Fruit fly (Drosophila melanogaster): ENCODE data around the gene Srp14.

Srp14 gene

DNA sequence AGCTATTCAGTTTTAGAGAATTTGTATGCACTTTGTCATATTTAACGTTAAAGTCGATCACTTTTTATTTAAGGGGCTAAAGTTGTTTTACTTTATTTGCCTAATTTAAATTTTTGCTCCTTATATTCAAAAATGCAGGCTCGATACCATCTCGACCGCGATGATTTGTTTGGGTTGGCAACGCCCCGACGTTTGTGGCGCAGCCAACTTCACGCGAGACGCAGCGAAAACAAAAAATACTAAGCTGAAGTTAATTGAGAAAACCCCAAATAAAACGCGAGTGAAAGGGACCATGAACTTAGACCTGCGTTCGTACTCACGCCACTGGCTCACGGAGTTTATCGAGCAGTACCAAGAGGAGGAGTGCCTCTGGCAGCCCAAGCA lies 21.8 kb upstream of the Srp14 start:
- TF ChIP-seq CG8478 (optimal IDR thresholded peaks at IDR 0.05) (no peak), psq (optimal IDR thresholded peaks at IDR 0.05) (no peak), EcR (GFP tag; optimal IDR thresholded peaks at IDR 0.05) (no peak), pan (optimal IDR thresholded peaks at IDR 0.05) (no peak), usp (GFP tag; optimal IDR thresholded peaks at IDR 0.05) (no peak), Dll (optimal IDR thresholded peaks at IDR 0.05) (no peak)

DNA sequence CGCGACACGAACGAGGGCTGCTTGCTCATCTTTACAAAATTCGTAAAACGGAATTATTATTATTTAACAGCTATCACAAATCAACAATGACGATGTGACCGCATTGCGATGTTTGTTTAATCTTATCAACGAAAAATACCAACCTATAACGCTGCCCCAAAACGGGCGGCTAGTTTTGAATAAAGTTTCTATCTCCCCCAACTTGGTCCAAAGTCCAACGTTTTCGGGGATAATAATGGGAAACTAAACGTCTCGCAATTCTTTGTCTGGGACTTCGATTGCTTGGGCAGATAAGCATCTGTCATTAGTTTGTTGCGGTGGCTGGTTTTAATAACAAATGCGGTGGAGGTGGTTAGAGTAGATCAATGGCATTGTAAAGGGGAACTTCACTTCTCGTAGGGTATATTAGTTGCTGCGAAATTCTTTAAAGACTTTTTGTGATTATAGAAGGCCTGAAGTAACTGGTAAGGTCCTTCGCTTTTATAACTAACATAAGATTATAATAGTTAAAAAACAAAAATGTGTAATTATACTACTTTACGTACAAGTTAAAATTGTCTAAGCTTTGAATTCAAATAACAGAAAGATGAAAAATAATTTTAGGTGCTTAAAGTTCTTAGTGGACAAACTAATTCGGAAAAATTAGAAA lies 19.8 kb upstream of the Srp14 start, which contains the start of gene CG15922:
Gene CG15922 (minus strand): TSS at position 262 of the 649 bp plus-strand sequence.
- TF ChIP-seq usp (GFP tag; optimal IDR thresholded peaks at IDR 0.05) = no peak
- no peak for TF ChIP-seq Dll (optimal IDR thresholded peaks at IDR 0.05)
- no peak for TF ChIP-seq pan (optimal IDR thresholded peaks at IDR 0.05)

DNA sequence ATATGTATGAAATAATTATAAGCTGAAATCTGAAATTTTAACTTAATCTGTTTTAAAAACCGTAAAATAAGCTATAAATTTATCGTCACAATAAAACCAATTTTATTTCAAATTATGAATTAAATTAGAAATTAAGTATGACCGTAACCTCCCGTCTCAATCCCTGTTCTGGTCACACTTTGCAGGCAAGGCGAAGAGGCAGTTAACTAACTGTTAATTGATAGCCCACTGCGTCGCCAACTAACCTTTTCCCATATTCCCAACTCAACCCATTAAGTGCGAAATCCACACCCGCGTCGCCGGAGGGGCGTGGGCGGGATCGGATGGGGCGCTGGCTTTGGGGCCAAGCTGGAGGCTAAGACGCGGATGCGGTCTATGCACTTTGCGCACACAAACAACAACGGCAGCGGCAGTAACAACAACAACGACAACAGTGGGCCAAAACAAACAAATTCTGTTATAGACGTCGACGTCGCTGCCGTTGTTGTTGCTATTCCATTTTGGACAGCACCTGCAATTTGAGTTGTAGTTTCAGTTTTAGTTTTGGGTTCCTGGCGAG lies 19.2 kb upstream of the Srp14 start, which contains the start of gene CG5191:
Gene CG5191 (plus strand): TSS at position 198 of the 559 bp plus-strand sequence.
- no peak for TF ChIP-seq EcR (GFP tag; optimal IDR thresholded peaks at IDR 0.05)
- no peak for TF ChIP-seq pan (optimal IDR thresholded peaks at IDR 0.05)
- TF ChIP-seq psq (optimal IDR thresholded peaks at IDR 0.05) = no peak
- TF ChIP-seq CG8478 (optimal IDR thresholded peaks at IDR 0.05) = no peak

DNA sequence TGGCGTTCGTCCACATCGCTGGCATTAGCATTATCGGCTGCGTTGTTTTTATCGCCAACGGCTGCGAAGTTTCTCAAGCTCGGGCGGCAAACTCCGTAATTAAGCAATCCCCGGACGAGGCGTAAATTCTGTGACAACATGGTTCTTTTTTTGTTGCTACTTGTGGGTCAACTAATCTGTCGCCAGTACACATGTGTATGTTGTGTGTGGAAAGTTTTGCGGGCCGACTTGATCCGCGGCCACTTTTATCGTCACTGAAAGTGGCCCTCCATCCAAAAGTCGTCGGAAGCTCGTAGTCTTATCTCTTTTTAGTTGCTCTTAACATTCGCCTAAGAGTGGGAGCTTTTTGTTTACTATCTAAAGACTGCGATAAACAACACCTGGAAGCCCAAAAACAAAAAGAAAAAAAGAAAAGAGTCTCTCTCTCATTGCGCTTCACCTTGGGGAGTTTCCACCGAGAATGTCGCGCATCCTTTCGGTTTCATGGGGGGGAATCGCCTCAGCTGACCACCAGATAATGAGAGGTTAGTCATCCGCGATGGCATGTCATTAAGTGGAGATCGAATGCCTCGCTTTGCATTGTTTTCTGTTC lies 16.0 kb upstream of the Srp14 start, which contains the start of gene CG10877:
Gene CG10877 (minus strand): TSS at position 238 of the 592 bp plus-strand sequence.
- no peak for TF ChIP-seq Dll (optimal IDR thresholded peaks at IDR 0.05)
- no peak for TF ChIP-seq usp (GFP tag; optimal IDR thresholded peaks at IDR 0.05)
- no peak for TF ChIP-seq pan (optimal IDR thresholded peaks at IDR 0.05)
- TF ChIP-seq CG8478 (optimal IDR thresholded peaks at IDR 0.05) = no peak
- no peak for TF ChIP-seq psq (optimal IDR thresholded peaks at IDR 0.05)
- TF ChIP-seq EcR (GFP tag; optimal IDR thresholded peaks at IDR 0.05) = no peak

DNA sequence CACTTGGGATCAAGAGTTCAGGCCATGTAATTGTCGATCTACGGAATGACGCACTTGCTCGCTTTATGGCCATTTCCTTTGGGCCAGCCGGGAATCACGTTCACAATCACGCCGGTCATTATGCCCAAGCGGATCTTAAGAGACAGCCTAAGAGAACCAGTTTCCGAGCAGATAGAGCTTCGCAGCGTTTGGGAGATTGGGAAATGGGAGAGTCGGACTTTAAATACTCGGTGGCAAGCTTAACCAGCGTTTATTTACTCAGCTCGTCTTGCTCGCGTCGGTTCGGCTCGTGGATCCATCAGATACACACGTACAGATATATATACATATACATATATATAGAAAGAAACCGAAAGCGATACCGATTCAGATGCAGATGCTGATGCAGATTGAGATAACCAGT lies 14.4 kb upstream of the Srp14 start:
- TF ChIP-seq usp (GFP tag; optimal IDR thresholded peaks at IDR 0.05) (no peak), CG8478 (optimal IDR thresholded peaks at IDR 0.05) (no peak), EcR (GFP tag; optimal IDR thresholded peaks at IDR 0.05) (no peak), Dll (optimal IDR thresholded peaks at IDR 0.05) (peak; percentile 20), pan (optimal IDR thresholded peaks at IDR 0.05) (no peak), psq (optimal IDR thresholded peaks at IDR 0.05) (no peak)

DNA sequence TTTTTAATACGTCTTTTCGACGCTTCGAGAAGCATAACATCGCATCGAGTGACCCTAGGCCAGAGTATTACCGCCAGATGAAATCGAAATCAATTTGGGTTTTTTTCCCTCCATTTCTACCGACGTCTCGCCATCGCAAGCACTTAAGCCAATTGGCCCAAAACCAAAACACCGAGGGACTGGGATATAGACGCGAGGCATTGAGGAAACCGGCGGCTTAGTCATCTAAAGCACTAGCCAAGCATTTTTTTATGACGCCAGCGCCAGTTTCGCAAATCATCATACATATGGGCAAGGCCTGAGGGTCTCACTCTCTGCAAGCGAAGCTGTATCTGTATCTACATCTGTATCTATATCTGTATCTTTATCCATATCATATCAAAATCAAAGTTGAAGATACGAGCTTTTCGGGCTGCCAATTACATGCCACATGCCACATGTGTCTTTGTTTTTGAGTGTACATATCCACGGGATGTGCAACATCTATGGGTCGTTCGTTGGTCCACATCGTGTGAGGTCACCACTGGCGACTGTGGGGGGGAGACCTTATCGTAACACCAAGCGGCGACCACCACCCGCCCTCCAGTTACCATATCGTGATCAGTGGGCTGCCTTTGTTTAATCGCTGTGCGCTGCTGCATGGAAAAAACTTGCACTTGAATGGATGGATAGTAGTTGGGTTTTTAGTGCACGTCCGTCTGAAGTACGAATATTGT lies 12.2 kb upstream of the Srp14 start:
- no peak for TF ChIP-seq Dll (optimal IDR thresholded peaks at IDR 0.05)
- no peak for TF ChIP-seq pan (optimal IDR thresholded peaks at IDR 0.05)
- no peak for TF ChIP-seq EcR (GFP tag; optimal IDR thresholded peaks at IDR 0.05)
- TF ChIP-seq psq (optimal IDR thresholded peaks at IDR 0.05) = no peak
- TF ChIP-seq usp (GFP tag; optimal IDR thresholded peaks at IDR 0.05) = no peak
- no peak for TF ChIP-seq CG8478 (optimal IDR thresholded peaks at IDR 0.05)

DNA sequence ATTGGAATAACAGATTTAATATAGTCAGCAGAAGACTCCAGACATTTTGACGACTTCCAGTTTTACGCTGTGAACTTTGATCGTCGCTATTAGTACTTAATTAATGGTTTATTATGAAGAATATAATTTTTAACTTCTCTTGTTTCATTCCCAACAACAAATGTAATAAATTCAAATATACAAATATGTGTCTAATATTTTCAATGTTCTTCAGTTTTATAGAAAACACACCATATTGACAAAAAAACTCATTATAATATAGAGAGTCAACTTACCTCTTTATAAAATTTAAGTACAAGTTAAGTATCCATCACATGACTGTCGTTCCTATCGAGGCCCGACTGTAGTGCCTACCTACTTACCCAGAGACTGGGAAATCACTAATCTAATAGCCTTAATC lies 6.6 kb upstream of the Srp14 start:
- TF ChIP-seq pan (optimal IDR thresholded peaks at IDR 0.05) = no peak
- no peak for TF ChIP-seq CG8478 (optimal IDR thresholded peaks at IDR 0.05)
- TF ChIP-seq EcR (GFP tag; optimal IDR thresholded peaks at IDR 0.05) = no peak
- no peak for TF ChIP-seq Dll (optimal IDR thresholded peaks at IDR 0.05)
- no peak for TF ChIP-seq psq (optimal IDR thresholded peaks at IDR 0.05)
- TF ChIP-seq usp (GFP tag; optimal IDR thresholded peaks at IDR 0.05) = no peak

DNA sequence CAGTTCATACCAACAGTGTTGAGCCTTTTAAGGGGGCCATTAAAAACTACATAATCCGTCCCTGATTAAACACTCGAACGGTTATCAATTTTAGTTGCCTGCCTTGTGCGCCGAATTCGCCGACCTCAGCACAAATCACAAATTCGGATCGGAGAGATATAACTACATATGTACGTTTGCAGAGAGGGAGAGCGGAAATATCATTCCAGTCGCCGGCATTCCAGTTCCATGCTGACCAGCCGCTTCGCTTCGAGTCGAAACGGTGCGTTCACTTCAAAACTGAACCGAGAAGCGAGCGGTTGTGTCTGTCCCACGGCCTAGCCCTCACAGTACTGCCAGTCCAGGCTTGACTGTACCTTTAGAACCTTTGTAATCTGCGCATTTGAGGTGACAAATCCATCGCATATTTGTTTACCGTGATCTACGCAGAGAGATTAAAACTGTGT lies 5.4 kb upstream of the Srp14 start:
- no peak for TF ChIP-seq psq (optimal IDR thresholded peaks at IDR 0.05)

DNA sequence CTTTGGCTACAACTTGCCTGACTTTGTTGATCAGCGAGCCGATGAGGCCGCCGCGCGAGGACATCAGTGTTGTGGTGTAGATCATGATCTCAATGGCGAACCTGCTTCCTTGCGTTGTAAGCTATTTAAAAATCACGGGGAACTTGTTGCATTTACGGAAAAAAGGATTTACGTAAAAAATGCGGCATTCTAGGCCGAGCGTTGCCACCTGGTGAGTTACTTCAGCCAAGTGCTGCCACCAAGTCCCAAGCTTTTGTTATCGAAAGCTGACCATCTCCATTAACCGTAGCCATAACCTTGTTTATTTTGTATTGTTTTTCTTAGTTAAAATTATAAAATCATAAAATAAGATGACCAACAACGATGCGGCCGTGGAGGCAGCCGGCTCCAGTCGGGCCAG lies 3.1 kb upstream of the Srp14 start, which contains the start of the genes TFAM and CG5412:
Gene TFAM (minus strand): TSS at position 222 of the 400 bp plus-strand sequence.
Gene CG5412 (plus strand): TSS at position 265 of the 400 bp plus-strand sequence.
- no peak for TF ChIP-seq EcR (GFP tag; optimal IDR thresholded peaks at IDR 0.05)
- TF ChIP-seq Dll (optimal IDR thresholded peaks at IDR 0.05) = no peak
- TF ChIP-seq CG8478 (optimal IDR thresholded peaks at IDR 0.05) = no peak
- TF ChIP-seq pan (optimal IDR thresholded peaks at IDR 0.05) = no peak

DNA sequence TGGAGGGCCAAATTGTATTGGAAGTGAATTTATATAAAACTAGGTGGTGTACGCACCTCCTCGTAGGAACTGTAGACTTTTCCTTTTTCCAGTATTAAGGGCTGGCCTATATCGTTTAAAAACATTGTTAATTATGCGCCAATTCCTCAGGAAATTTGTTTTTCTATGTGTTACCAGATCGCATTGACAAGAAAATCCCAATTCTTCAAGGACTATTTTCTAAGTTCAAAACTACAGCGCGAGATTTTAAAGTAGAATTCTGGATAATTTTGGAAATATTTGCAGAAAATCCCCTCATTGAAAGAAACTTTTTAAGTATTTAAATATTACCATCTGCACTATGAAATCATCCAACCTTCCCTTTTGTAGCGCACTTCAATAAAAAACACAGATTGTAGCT lies 1.5 kb downstream of the Srp14 start, which contains the start of gene CG34008:
Gene CG34008 (minus strand): TSS at position 147 of the 400 bp plus-strand sequence.
- TF ChIP-seq Dll (optimal IDR thresholded peaks at IDR 0.05) = no peak
- no peak for TF ChIP-seq CG8478 (optimal IDR thresholded peaks at IDR 0.05)
- no peak for TF ChIP-seq psq (optimal IDR thresholded peaks at IDR 0.05)
- no peak for TF ChIP-seq pan (optimal IDR thresholded peaks at IDR 0.05)
- no peak for TF ChIP-seq usp (GFP tag; optimal IDR thresholded peaks at IDR 0.05)
- TF ChIP-seq EcR (GFP tag; optimal IDR thresholded peaks at IDR 0.05) = no peak

DNA sequence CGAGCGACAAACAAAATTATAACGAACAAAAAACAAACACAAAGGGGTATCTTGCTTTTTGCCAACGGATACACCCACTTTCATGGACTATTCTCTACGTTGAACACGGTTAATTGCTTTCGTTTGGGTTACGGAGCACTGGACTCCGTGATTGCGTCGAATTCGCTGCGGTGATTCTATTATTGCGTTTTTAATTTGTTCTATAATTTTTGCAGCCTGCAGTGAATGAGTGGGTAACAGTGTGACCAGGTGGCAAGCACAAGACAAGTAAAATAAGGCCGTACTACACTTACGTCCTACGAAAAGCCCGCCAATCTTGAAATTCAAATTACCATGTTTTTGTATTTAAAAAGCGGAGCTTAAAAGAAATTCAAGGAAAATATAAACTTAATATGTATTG lies 5.7 kb downstream of the Srp14 start, which contains the start of gene CG16953:
Gene CG16953 (minus strand): TSS at position 268 of the 400 bp plus-strand sequence.
- no peak for TF ChIP-seq psq (optimal IDR thresholded peaks at IDR 0.05)
- no peak for TF ChIP-seq pan (optimal IDR thresholded peaks at IDR 0.05)
- no peak for TF ChIP-seq EcR (GFP tag; optimal IDR thresholded peaks at IDR 0.05)
- TF ChIP-seq Dll (optimal IDR thresholded peaks at IDR 0.05) = no peak
- TF ChIP-seq usp (GFP tag; optimal IDR thresholded peaks at IDR 0.05) = no peak
- TF ChIP-seq CG8478 (optimal IDR thresholded peaks at IDR 0.05) = no peak

DNA sequence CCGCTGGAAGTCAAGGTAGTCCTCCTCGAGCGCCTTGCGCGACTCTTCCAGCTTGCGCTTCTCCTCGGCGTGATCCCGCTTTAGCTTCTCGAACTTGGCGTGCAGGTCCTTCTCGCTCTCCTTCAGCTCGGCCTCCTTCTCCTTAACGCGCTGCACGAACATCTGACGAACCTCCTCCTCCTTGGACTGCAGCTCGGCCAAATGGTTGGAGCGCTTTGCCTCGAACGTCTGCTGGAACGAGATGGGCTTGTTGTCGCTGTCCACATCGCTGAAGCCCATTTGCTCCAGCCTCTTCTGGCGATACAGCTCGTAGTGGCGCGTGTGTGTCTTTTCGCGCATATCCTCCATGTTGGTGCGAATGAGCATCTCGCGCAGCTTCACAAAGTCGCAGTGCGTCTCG lies 6.5 kb downstream of the Srp14 start:
- no peak for TF ChIP-seq pan (optimal IDR thresholded peaks at IDR 0.05)
- no peak for TF ChIP-seq EcR (GFP tag; optimal IDR thresholded peaks at IDR 0.05)
- no peak for TF ChIP-seq CG8478 (optimal IDR thresholded peaks at IDR 0.05)
- TF ChIP-seq psq (optimal IDR thresholded peaks at IDR 0.05) = no peak
- no peak for TF ChIP-seq Dll (optimal IDR thresholded peaks at IDR 0.05)
